Worm (Caenorhabditis elegans): ENCODE measurements around the gene srw-112.

Gene srw-112

DNA sequence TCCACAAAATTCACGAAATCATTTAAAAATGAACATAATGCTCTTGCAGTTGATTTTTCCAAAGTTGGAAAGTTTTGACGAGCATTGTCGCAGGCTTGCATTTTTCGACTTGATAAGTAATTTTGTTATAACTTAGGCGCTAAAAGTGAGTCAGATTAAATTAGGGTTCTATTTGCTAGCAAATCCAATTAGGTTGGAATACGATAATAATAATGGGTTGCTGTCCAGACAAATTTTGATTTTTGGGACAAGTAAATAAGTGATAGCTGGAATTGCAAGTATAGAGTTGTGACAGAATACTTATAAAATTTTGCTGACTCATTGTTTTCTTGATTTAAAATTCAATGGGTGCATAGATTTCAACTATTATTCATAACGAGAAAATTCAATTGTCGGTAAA, at the start of gene srw-112:
srw-112 (minus strand) TSS at position 101 of the 400 bp plus-strand sequence.
- TF ChIP-seq pes-1 (GFP tag; IDR thresholded peaks at IDR 0.05), result no peak
- no peak for TF ChIP-seq hmg-4 (GFP tag; optimal IDR thresholded peaks at IDR 0.05)
- no peak for TF ChIP-seq F13C5.2 (tag; optimal IDR thresholded peaks at IDR 0.05)
- no peak for TF ChIP-seq hnd-1 (tag; optimal IDR thresholded peaks at IDR 0.05)
- TF ChIP-seq hmbx-1 (tag; optimal IDR thresholded peaks at IDR 0.05), result no peak
- no peak for TF ChIP-seq ceh-13 (GFP tag; optimal IDR thresholded peaks at IDR 0.05)
- TF ChIP-seq ama-1 (optimal IDR thresholded peaks at IDR 0.05), result no peak
- TF ChIP-seq ets-7 (tag; optimal IDR thresholded peaks at IDR 0.05), result no peak
- no peak for TF ChIP-seq B0310.2 (tag; optimal IDR thresholded peaks at IDR 0.05)
- TF ChIP-seq ceh-36 (tag; optimal IDR thresholded peaks at IDR 0.05), result no peak
- no peak for TF ChIP-seq flt-1 (GFP tag; IDR thresholded peaks at IDR 0.05)
- TF ChIP-seq tbx-37 (GFP tag; conservative IDR thresholded peaks at IDR 0.05), result no peak
- TF ChIP-seq aly-1 (tag; optimal IDR thresholded peaks at IDR 0.05), result no peak
- no peak for TF ChIP-seq scrt-1 (GFP tag; IDR thresholded peaks at IDR 0.05)
- no peak for TF ChIP-seq sea-1 (GFP tag; conservative IDR thresholded peaks at IDR 0.05)
- TF ChIP-seq tra-4 (tag; optimal IDR thresholded peaks at IDR 0.05), result no peak
- TF ChIP-seq tbx-11 (GFP tag; IDR thresholded peaks at IDR 0.05), result no peak

ce11 chrV:3054254-3054653, 48.4 kb upstream of the srw-112 start, which contains the start of gene C50H11.8:
Gene C50H11.8, plus strand, starts transcription at chrV:3054554.
- no peak for TF ChIP-seq scrt-1 (GFP tag; IDR thresholded peaks at IDR 0.05)
- TF ChIP-seq pes-1 (GFP tag; IDR thresholded peaks at IDR 0.05), result no peak
- no peak for TF ChIP-seq F13C5.2 (tag; optimal IDR thresholded peaks at IDR 0.05)
- TF ChIP-seq tbx-37 (GFP tag; conservative IDR thresholded peaks at IDR 0.05), result no peak
- TF ChIP-seq ceh-13 (GFP tag; optimal IDR thresholded peaks at IDR 0.05), result no peak
- no peak for TF ChIP-seq tra-4 (tag; optimal IDR thresholded peaks at IDR 0.05)
- no peak for TF ChIP-seq flt-1 (GFP tag; IDR thresholded peaks at IDR 0.05)
- no peak for TF ChIP-seq B0310.2 (tag; optimal IDR thresholded peaks at IDR 0.05)
- TF ChIP-seq sea-1 (GFP tag; conservative IDR thresholded peaks at IDR 0.05), result no peak
- TF ChIP-seq hmg-4 (GFP tag; optimal IDR thresholded peaks at IDR 0.05), result no peak

- TF ChIP-seq ceh-13 (GFP tag; optimal IDR thresholded peaks at IDR 0.05) (no peak), hmg-4 (GFP tag; optimal IDR thresholded peaks at IDR 0.05) (no peak), B0310.2 (tag; optimal IDR thresholded peaks at IDR 0.05) (no peak), F13C5.2 (tag; optimal IDR thresholded peaks at IDR 0.05) (no peak), ets-7 (tag; optimal IDR thresholded peaks at IDR 0.05) (no peak), pes-1 (GFP tag; IDR thresholded peaks at IDR 0.05) (no peak), tbx-11 (GFP tag; IDR thresholded peaks at IDR 0.05) (no peak), sea-1 (GFP tag; conservative IDR thresholded peaks at IDR 0.05) (no peak), scrt-1 (GFP tag; IDR thresholded peaks at IDR 0.05) (no peak), hnd-1 (tag; optimal IDR thresholded peaks at IDR 0.05) (no peak)
Observed at ce11 chrV:3046364-3046763, 40.5 kb upstream of the srw-112 start.

ce11 chrV:3044837-3045236, 39.0 kb upstream of the srw-112 start, which contains the start of gene F59D6.1:
Gene F59D6.1, plus strand, starts transcription at chrV:3045137.
- TF ChIP-seq ets-7 (tag; optimal IDR thresholded peaks at IDR 0.05) (no peak), aly-1 (tag; optimal IDR thresholded peaks at IDR 0.05) (no peak), B0310.2 (tag; optimal IDR thresholded peaks at IDR 0.05) (no peak), hmg-4 (GFP tag; optimal IDR thresholded peaks at IDR 0.05) (no peak), tbx-37 (GFP tag; conservative IDR thresholded peaks at IDR 0.05) (no peak), hmbx-1 (tag; optimal IDR thresholded peaks at IDR 0.05) (no peak), tbx-11 (GFP tag; IDR thresholded peaks at IDR 0.05) (no peak), ceh-13 (GFP tag; optimal IDR thresholded peaks at IDR 0.05) (no peak), hnd-1 (tag; optimal IDR thresholded peaks at IDR 0.05) (no peak), F13C5.2 (tag; optimal IDR thresholded peaks at IDR 0.05) (no peak), flt-1 (GFP tag; IDR thresholded peaks at IDR 0.05) (no peak), ama-1 (optimal IDR thresholded peaks at IDR 0.05) (no peak), pes-1 (GFP tag; IDR thresholded peaks at IDR 0.05) (no peak), ceh-36 (tag; optimal IDR thresholded peaks at IDR 0.05) (no peak), tra-4 (tag; optimal IDR thresholded peaks at IDR 0.05) (no peak), sea-1 (GFP tag; conservative IDR thresholded peaks at IDR 0.05) (no peak), scrt-1 (GFP tag; IDR thresholded peaks at IDR 0.05) (no peak)

DNA sequence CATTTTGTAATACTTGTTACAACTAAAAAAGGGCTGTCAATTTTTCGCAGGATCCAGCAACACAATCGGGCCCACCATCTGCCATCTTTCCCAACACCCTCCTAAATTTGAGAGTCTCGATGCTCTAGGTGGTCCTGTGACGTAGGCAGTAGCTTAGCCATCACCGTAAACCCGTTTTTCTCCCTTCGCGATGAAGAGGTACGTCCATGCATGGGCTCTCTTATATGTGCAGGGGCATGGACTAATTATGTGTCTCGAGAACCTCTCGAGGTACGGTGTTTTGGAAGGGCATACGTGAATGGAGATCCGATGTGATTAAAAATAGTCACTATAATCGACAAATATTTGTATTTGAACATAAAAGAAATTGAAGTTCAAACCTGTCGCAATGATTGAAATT, 35.1 kb upstream of the srw-112 start:
- TF ChIP-seq ama-1 (optimal IDR thresholded peaks at IDR 0.05), result no peak
- TF ChIP-seq pes-1 (GFP tag; IDR thresholded peaks at IDR 0.05), result no peak
- TF ChIP-seq B0310.2 (tag; optimal IDR thresholded peaks at IDR 0.05), result no peak
- no peak for TF ChIP-seq ceh-36 (tag; optimal IDR thresholded peaks at IDR 0.05)
- no peak for TF ChIP-seq scrt-1 (GFP tag; IDR thresholded peaks at IDR 0.05)
- no peak for TF ChIP-seq hmg-4 (GFP tag; optimal IDR thresholded peaks at IDR 0.05)
- no peak for TF ChIP-seq tbx-37 (GFP tag; conservative IDR thresholded peaks at IDR 0.05)
- TF ChIP-seq hmbx-1 (tag; optimal IDR thresholded peaks at IDR 0.05), result no peak
- no peak for TF ChIP-seq tra-4 (tag; optimal IDR thresholded peaks at IDR 0.05)
- no peak for TF ChIP-seq ceh-13 (GFP tag; optimal IDR thresholded peaks at IDR 0.05)
- TF ChIP-seq F13C5.2 (tag; optimal IDR thresholded peaks at IDR 0.05), result no peak
- no peak for TF ChIP-seq aly-1 (tag; optimal IDR thresholded peaks at IDR 0.05)
- TF ChIP-seq ets-7 (tag; optimal IDR thresholded peaks at IDR 0.05), result no peak
- TF ChIP-seq sea-1 (GFP tag; conservative IDR thresholded peaks at IDR 0.05), result no peak
- TF ChIP-seq tbx-11 (GFP tag; IDR thresholded peaks at IDR 0.05), result no peak
- no peak for TF ChIP-seq hnd-1 (tag; optimal IDR thresholded peaks at IDR 0.05)
- TF ChIP-seq flt-1 (GFP tag; IDR thresholded peaks at IDR 0.05), result no peak

DNA sequence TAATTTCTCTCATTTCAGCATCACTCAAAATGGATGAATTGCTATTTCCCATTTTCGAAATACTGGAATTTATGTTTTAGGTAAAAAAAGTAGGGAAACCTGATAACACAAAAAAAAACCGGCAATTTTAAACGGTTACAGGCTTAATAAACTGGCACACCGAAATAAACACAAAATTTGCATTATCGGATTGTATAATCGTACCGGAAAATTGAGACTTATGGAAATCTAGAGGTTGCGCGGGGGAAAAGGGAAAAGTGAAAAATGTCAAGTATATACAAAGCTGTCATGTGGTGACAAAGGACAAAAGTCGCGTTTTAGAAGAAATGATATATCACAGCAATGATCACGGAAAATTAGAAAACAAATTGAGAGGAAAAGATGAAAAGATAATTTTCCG, 33.4 kb upstream of the srw-112 start, which contains the start of gene chpf-2:
chpf-2 (minus strand) TSS at position 101 of the 400 bp plus-strand sequence.
- TF ChIP-seq tbx-37 (GFP tag; conservative IDR thresholded peaks at IDR 0.05) (no peak), flt-1 (GFP tag; IDR thresholded peaks at IDR 0.05) (no peak), pes-1 (GFP tag; IDR thresholded peaks at IDR 0.05) (no peak), F13C5.2 (tag; optimal IDR thresholded peaks at IDR 0.05) (no peak), ets-7 (tag; optimal IDR thresholded peaks at IDR 0.05) (no peak), B0310.2 (tag; optimal IDR thresholded peaks at IDR 0.05) (no peak), ceh-13 (GFP tag; optimal IDR thresholded peaks at IDR 0.05) (no peak), hmbx-1 (tag; optimal IDR thresholded peaks at IDR 0.05) (no peak), scrt-1 (GFP tag; IDR thresholded peaks at IDR 0.05) (no peak), hnd-1 (tag; optimal IDR thresholded peaks at IDR 0.05) (no peak), tra-4 (tag; optimal IDR thresholded peaks at IDR 0.05) (no peak), aly-1 (tag; optimal IDR thresholded peaks at IDR 0.05) (no peak), sea-1 (GFP tag; conservative IDR thresholded peaks at IDR 0.05) (no peak), hmg-4 (GFP tag; optimal IDR thresholded peaks at IDR 0.05) (no peak), tbx-11 (GFP tag; IDR thresholded peaks at IDR 0.05) (no peak), ama-1 (optimal IDR thresholded peaks at IDR 0.05) (no peak)

DNA sequence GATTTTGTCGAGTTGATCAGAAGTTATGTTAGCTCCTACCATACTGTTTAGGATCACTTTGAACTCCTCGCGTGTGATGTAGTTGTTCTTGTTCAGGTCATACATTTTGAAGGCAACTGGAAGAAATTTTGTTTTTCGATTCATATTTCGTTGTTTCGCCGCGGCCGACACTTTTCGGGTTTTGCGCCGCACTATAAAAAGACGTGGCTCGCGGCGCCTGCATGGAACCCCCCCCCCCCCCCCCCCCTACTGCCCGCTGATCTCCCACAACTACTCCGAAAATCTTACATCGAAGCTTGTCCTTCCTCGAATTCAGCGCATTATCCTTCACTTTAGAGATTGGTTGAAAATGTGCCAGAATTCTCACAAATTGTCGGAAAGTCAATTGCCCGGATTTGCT, 32.2 kb upstream of the srw-112 start:
- TF ChIP-seq ama-1 (optimal IDR thresholded peaks at IDR 0.05) (no peak), scrt-1 (GFP tag; IDR thresholded peaks at IDR 0.05) (no peak), ceh-13 (GFP tag; optimal IDR thresholded peaks at IDR 0.05) (no peak), tbx-11 (GFP tag; IDR thresholded peaks at IDR 0.05) (no peak), ceh-36 (tag; optimal IDR thresholded peaks at IDR 0.05) (no peak), ets-7 (tag; optimal IDR thresholded peaks at IDR 0.05) (no peak), B0310.2 (tag; optimal IDR thresholded peaks at IDR 0.05) (no peak), sea-1 (GFP tag; conservative IDR thresholded peaks at IDR 0.05) (no peak), tra-4 (tag; optimal IDR thresholded peaks at IDR 0.05) (no peak), tbx-37 (GFP tag; conservative IDR thresholded peaks at IDR 0.05) (no peak), pes-1 (GFP tag; IDR thresholded peaks at IDR 0.05) (no peak), hmbx-1 (tag; optimal IDR thresholded peaks at IDR 0.05) (no peak), flt-1 (GFP tag; IDR thresholded peaks at IDR 0.05) (no peak), hnd-1 (tag; optimal IDR thresholded peaks at IDR 0.05) (no peak), F13C5.2 (tag; optimal IDR thresholded peaks at IDR 0.05) (no peak)
